Worm (Caenorhabditis elegans) whole organism, young adult: ENCODE measurements around the gene slo-2.

ENCODE experiments used
- C17E4.6 ChIP-seq: fragments of 200-800 bp; sonication (Bioruptor generic); IDR thresholded peaks from 2 replicates; pipeline ENCODE4 v1.3.6; 2022; ENCODE audit warnings: missing genetic modification reagents, missing genetic modification characterization, missing compliant biosample characterization
- F23B12.7 ChIP-seq: sonication (generic microtip); optimal IDR thresholded peaks from 2 replicates; lab custom pipeline; 2017; ENCODE audit warnings: missing genetic modification characterization, mild to moderate bottlenecking, missing compliant biosample characterization, antibody characterized with exemption, moderate library complexity; ENCODE audit not compliant: insufficient read depth
- F37B4.10 ChIP-seq: fragments of 200-800 bp; sonication (Bioruptor generic); IDR thresholded peaks from 2 replicates; pipeline ENCODE4 v1.3.6; 2022; ENCODE audit warnings: missing genetic modification characterization, missing compliant biosample characterization
- F52B5.7 ChIP-seq: sonication (generic microtip); optimal IDR thresholded peaks from 2 replicates; lab custom pipeline; 2016; ENCODE audit warnings: mild to moderate bottlenecking, missing genetic modification characterization, missing compliant biosample characterization
- T26A5.8 ChIP-seq: sonication (generic microtip); optimal IDR thresholded peaks from 2 replicates; lab custom pipeline; 2016; ENCODE audit warnings: missing genetic modification characterization, missing compliant biosample characterization
- Y53G8AR.9 ChIP-seq: fragments of 200-800 bp; sonication (Bioruptor generic); conservative IDR thresholded peaks from 2 replicates; pipeline ENCODE4 v1.3.6; 2022; ENCODE audit warnings: missing genetic modification reagents, missing genetic modification characterization, missing compliant biosample characterization
- ama-1 ChIP-seq, 3 experiments: fragments of 150-350 bp in 1 of 3; sonication (generic microtip) in 2 of 3; optimal IDR thresholded peaks; 2 replicates each; lab custom pipeline; 2014 to 2018; ENCODE audit warnings: missing biosample characterization in 2 of 3, missing genetic modification characterization in 2 of 3, missing genetic modification reagents in 2 of 3
- atf-7 ChIP-seq: sonication (generic microtip); optimal IDR thresholded peaks from 2 replicates; lab custom pipeline; 2017; ENCODE audit warnings: mild to moderate bottlenecking, missing genetic modification characterization, missing compliant biosample characterization
- bed-1 ChIP-seq: fragments of 200-800 bp; sonication (Bioruptor generic); IDR thresholded peaks from 2 replicates; pipeline ENCODE4 v1.3.6; 2022; ENCODE audit warnings: missing genetic modification reagents, missing genetic modification characterization, missing compliant biosample characterization
- cebp-1 ChIP-seq, 2 experiments: fragments of 200-800 bp in 1 of 2; sonication (Bioruptor generic) in 1 of 2; sonication (generic microtip) in 1 of 2; IDR thresholded peaks in 1 of 2; optimal IDR thresholded peaks in 1 of 2; 2 replicates each; pipeline versions ENCODE4 v1.3.6 to Lab custom; 2017 to 2022; ENCODE audit warnings: missing compliant biosample characterization in 2 of 2, missing genetic modification characterization in 2 of 2, mild to moderate bottlenecking in 1 of 2, missing genetic modification reagents in 1 of 2, moderate library complexity in 1 of 2
- cebp-2 ChIP-seq: fragments of 200-800 bp; sonication (Bioruptor generic); IDR thresholded peaks from 2 replicates; pipeline ENCODE4 v1.3.6; 2022; ENCODE audit warnings: missing genetic modification characterization, missing compliant biosample characterization
- ceh-100 ChIP-seq: fragments of 200-800 bp; sonication (Bioruptor generic); IDR thresholded peaks from 2 replicates; pipeline ENCODE4 v1.3.6; 2022; ENCODE audit warnings: missing genetic modification reagents, missing genetic modification characterization, missing compliant biosample characterization
- ceh-40 ChIP-seq: fragments of 200-800 bp; sonication (Bioruptor generic); IDR thresholded peaks from 2 replicates; pipeline ENCODE4 v1.3.6; 2022; ENCODE audit warnings: missing genetic modification characterization, missing compliant biosample characterization
- dox-1 ChIP-seq: fragments of 200-800 bp; sonication (Bioruptor generic); IDR thresholded peaks from 2 replicates; pipeline ENCODE4 v1.3.6; 2022; ENCODE audit warnings: missing genetic modification reagents, missing genetic modification characterization, missing compliant biosample characterization
- dpl-1 ChIP-seq: fragments of 150-350 bp; optimal IDR thresholded peaks from 2 replicates; lab custom pipeline; 2014; ENCODE audit warnings: missing biosample characterization, missing genetic modification reagents, missing genetic modification characterization
- fkh-3 ChIP-seq: sonication (generic microtip); optimal IDR thresholded peaks from 2 replicates; lab custom pipeline; 2016; ENCODE audit warnings: mild to moderate bottlenecking, missing genetic modification characterization, missing compliant biosample characterization
- gei-17 ChIP-seq: fragments of 200-800 bp; sonication (Bioruptor generic); optimal IDR thresholded peaks from 2 replicates; lab custom pipeline; 2018; ENCODE audit warnings: mild to moderate bottlenecking, missing genetic modification characterization, missing compliant biosample characterization
- lin-40 ChIP-seq: sonication (generic microtip); optimal IDR thresholded peaks from 2 replicates; lab custom pipeline; 2016; ENCODE audit warnings: missing genetic modification characterization, mild to moderate bottlenecking, missing compliant biosample characterization, missing genotype, missing genetic modification reagents
- lsl-1 ChIP-seq: fragments of 200-800 bp; sonication (Bioruptor generic); optimal IDR thresholded peaks from 2 replicates; lab custom pipeline; 2018; ENCODE audit warnings: mild to moderate bottlenecking, missing genetic modification characterization, moderate library complexity, missing compliant biosample characterization
- madf-6 ChIP-seq: fragments of 200-800 bp; sonication (Bioruptor generic); IDR thresholded peaks from 2 replicates; pipeline ENCODE4 v1.3.6; 2022; ENCODE audit warnings: missing genetic modification reagents, missing genetic modification characterization, missing compliant biosample characterization
- madf-8 ChIP-seq: fragments of 200-800 bp; sonication (Bioruptor generic); conservative IDR thresholded peaks from 2 replicates; pipeline ENCODE4 v1.3.6; 2022; ENCODE audit warnings: missing genetic modification reagents, missing genetic modification characterization, missing compliant biosample characterization
- mcd-1 ChIP-seq: fragments of 200-800 bp; sonication (Bioruptor generic); IDR thresholded peaks from 2 replicates; pipeline ENCODE4 v1.3.6; 2022; ENCODE audit warnings: missing genetic modification reagents, missing genetic modification characterization, missing compliant biosample characterization
- mes-4 ChIP-seq: sonication (generic microtip); optimal IDR thresholded peaks from 2 replicates; lab custom pipeline; 2016; ENCODE audit warnings: missing genotype, missing genetic modification characterization, missing compliant biosample characterization
- nfya-2 ChIP-seq: fragments of 200-800 bp; sonication (Bioruptor generic); IDR thresholded peaks from 2 replicates; pipeline ENCODE4 v1.3.6; 2022; ENCODE audit warnings: missing genetic modification reagents, missing genetic modification characterization, missing compliant biosample characterization
- nfyb-1 ChIP-seq: fragments of 200-800 bp; sonication (Bioruptor generic); IDR thresholded peaks from 2 replicates; pipeline ENCODE4 v1.3.6; 2022; ENCODE audit warnings: missing genetic modification reagents, missing genetic modification characterization, missing compliant biosample characterization
- nhr-80 ChIP-seq: sonication (generic microtip); optimal IDR thresholded peaks from 2 replicates; lab custom pipeline; 2016; ENCODE audit warnings: missing genetic modification characterization, missing compliant biosample characterization
- nhr-90 ChIP-seq: sonication (generic microtip); optimal IDR thresholded peaks from 2 replicates; lab custom pipeline; 2016; ENCODE audit warnings: missing genotype, mild to moderate bottlenecking, missing genetic modification characterization, missing compliant biosample characterization
- rpc-1 ChIP-seq, 2 experiments: fragments of 150-350 bp in 1 of 2; sonication (generic microtip) in 1 of 2; optimal IDR thresholded peaks; 2 replicates each; lab custom pipeline; 2014 to 2018; ENCODE audit warnings: missing biosample characterization in 1 of 2, missing genetic modification characterization in 1 of 2, missing genetic modification reagents in 1 of 2, missing genotype in 1 of 2
- sdz-38 ChIP-seq: sonication (generic microtip); optimal IDR thresholded peaks from 2 replicates; lab custom pipeline; 2016; ENCODE audit warnings: missing genotype, missing genetic modification characterization, missing compliant biosample characterization
- snpc-1.1 ChIP-seq: sonication (generic microtip); optimal IDR thresholded peaks from 2 replicates; lab custom pipeline; 2017; ENCODE audit warnings: missing genetic modification characterization, mild to moderate bottlenecking, missing compliant biosample characterization, antibody characterized with exemption, moderate library complexity, missing genotype, missing genetic modification reagents; ENCODE audit not compliant: insufficient read depth
- unc-62 ChIP-seq: fragments of 150-350 bp; optimal IDR thresholded peaks from 2 replicates; lab custom pipeline; 2014; ENCODE audit warnings: missing biosample characterization, missing genetic modification reagents, missing genetic modification characterization

Gene slo-2

DNA sequence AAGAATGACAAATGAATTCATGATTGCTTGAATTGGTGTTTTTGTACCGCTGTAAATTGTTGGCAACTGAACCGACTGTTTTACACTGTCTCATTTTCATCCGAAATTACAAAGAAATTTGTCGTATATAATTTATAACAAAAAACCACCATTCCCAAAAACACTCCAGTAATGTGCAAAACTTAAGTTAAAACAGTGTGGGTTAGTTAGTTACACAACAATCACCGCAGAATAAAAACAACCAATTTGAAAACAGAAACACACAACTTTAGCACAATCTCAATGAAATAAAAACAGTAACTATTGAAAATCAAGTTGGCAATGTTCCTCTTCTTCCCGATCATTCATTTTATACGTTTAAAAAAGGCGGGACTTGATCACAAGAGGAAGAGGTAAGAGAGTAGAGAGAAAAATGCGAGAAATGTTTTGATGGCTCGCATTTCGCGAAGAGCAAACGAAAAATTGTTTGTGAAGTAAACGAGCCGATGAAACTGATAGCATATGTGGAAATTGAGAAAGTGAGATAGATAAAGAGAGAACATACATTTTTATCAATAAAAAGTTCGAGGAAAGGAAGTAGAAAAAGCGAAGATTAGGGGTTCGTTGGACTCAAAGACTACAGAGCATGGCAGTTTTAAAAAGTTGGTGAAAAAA, 2.1 kb upstream of the slo-2 start, which contains the start of gene F08B12.4:
F08B12.4 (minus strand) TSS at position 51 of the 654 bp plus-strand sequence.
- TF ChIP-seq cebp-1 (GFP tag; IDR thresholded peaks at IDR 0.05; lab: Robert Waterston, UW) (no peak), cebp-1 (tag; optimal IDR thresholded peaks at IDR 0.05; lab: Kevin White, UChicago) (no peak), nfyb-1 (GFP tag; lab: Robert Waterston, UW) (peak; percentile 30; the same call in 1 of the 2 replicates), ama-1 (optimal IDR thresholded peaks at IDR 0.05; lab: Kevin White, UChicago) (peak; percentile 68), ama-1 (GFP tag; optimal IDR thresholded peaks at IDR 0.05; lab: Kevin White, UChicago) (no peak), dox-1 (0 out of 2 replicates have a peak, but pooled peaks have one; percentile 13), atf-7 (tag; lab: Kevin White, UChicago) (peak; percentile 23), gei-17 (GFP tag; lab: Kevin White, UChicago) (no peak), nhr-90 (tag; lab: Kevin White, UChicago) (no peak), nhr-80 (peak; percentile 84), ceh-40 (GFP tag; lab: Robert Waterston, UW) (no peak), dpl-1 (no peak), madf-8 (GFP tag; lab: Robert Waterston, UW) (no peak)

DNA sequence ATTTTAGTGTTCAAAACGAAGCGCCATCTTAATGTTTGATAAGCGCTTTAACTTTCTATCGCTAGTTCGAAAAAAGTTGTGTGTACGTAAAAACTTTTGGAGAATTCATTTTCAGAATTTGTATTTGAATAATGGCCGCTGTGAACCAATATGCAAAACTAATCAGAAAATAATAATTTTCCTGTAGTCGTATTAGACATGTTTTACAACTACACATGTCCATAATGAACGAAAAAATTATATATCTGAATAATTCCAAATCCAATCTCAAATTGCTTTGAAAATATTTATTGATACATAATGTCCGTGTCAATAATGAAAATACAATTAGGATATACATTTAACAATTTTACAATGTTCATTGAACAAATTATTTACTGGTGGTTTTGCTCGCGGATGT, 1.1 kb upstream of the slo-2 start:
- TF ChIP-seq Y53G8AR.9 (peak; percentile 17; the same call in 1 of the 2 replicates), F52B5.7 (no peak), nhr-80 (peak; percentile 4)

DNA sequence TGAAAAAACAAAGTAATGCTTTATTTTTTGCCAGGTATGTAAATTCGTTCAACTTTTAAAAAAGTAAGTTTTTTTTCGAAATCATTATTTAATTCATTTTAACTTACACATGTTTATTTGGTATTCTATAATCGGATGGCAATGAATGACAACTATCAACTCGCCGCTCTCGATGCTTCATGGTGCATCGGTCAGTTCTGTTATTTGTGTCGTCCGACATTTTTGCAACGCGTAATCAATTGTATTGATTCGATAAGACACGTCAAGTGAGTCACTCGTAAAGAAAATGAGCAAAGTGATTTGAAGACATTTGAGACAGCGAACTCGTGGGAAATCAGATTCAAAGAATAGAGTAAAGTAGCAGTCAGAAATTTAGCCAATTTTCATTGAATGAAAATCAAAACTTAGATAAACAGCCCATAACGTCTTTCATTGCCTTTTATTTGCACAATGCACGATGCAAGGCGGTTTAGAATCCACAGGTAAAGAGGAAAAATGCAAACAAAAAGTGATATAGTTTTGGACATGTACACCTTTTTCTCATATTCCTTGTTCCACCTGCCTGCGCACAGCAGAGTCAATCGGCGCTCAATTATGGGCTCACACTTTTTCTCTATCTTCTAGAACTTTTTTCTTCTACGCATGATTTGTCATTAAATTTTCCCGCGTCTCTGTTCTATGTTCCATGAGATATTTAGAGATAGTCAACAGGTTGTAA, 5.1 kb downstream of the slo-2 start:
- TF ChIP-seq F37B4.10 (no peak), nhr-80 (peak; percentile 69)

DNA sequence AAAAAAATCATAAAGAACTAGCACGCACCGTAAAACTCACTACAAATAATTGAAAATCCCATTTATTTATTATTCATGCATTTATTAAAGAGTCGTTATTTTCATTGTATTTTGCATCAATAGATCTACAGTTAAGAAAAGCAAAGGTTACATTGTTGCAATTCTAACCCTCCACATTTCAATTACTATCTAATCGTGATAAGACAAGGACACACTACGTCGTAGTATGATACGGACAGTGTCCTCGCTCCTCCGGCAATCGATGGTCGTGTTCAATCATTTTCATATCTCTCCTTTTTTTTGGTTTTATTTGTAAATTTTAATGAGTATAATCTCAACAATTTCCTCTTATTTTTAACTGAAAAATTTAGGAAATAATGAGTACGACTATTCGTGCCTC, 12.8 kb downstream of the slo-2 start, which contains the start of gene prx-12:
prx-12 (plus strand) TSS at position 371 of the 400 bp plus-strand sequence.
- no peak for TF ChIP-seq sdz-38 (tag; lab: Kevin White, UChicago)
- TF ChIP-seq unc-62 (GFP tag; lab: Kevin White, UChicago) = no peak
- TF ChIP-seq nhr-80 = peak; percentile 59

DNA sequence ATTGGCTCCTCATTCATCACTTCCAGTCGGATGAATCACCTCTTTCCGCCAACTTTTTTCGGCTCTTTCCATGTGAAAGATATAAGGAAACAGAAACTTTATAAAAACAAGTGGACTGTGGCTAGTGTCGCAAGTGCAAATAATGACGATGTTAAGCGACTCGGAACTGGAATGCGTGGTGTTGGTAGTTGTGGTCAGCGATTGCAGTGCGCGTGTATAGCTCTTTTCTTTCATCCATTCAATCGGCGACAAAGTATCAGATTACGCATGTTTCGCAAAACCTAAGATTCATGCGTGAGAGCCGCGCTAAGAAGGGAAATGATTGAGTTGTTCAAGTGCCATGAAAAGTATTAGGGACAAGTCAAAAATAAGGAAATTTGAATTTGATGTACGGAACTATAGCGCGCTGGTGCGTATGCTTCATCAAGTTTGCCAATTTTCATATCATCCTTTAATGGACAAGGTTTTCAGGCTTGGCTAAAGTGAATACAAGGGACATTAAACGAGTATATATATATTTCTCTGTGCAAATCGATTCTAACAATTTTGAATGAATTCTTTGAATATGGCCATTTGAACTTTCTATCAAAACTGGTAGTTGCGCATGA, 17.9 kb downstream of the slo-2 start:
- TF ChIP-seq F23B12.7 (no peak), T26A5.8 (no peak), mes-4 (no peak), madf-6 (GFP tag; lab: Robert Waterston, UW) (no peak), lin-40 (no peak), dpl-1 (no peak), ceh-100 (no peak), nfyb-1 (GFP tag; lab: Robert Waterston, UW) (no peak), rpc-1 (optimal IDR thresholded peaks at IDR 0.05; lab: Kevin White, UChicago) (no peak), rpc-1 (tag; optimal IDR thresholded peaks at IDR 0.05; lab: Kevin White, UChicago) (no peak), lsl-1 (GFP tag; lab: Kevin White, UChicago) (no peak), C17E4.6 (GFP tag; lab: Robert Waterston, UW) (no peak), fkh-3 (no peak), mcd-1 (GFP tag; lab: Robert Waterston, UW) (no peak), bed-1 (GFP tag; lab: Robert Waterston, UW) (no peak), nfya-2 (GFP tag; lab: Robert Waterston, UW) (no peak), nhr-90 (tag; lab: Kevin White, UChicago) (no peak), cebp-2 (GFP tag; lab: Robert Waterston, UW) (no peak), snpc-1.1 (tag; lab: Kevin White, UChicago) (no peak)
